Fruit fly (Drosophila melanogaster) whole organism, embryonic: ENCODE data around the gene CG43181.

Source experiments
- Adf1 ChIP-seq: fragments of 200-800 bp; sonication (Bioruptor generic); IDR thresholded peaks from 2 replicates; pipeline ENCODE4 v1.3.6; 2022; ENCODE audit warnings: missing biosample characterization, missing genetic modification characterization
- Atf-2 ChIP-seq: fragments of 200-800 bp; sonication (Bioruptor generic); optimal IDR thresholded peaks from 2 replicates; lab custom pipeline; 2016; ENCODE audit warnings: missing biosample characterization, missing genetic modification characterization
- CG10654 ChIP-seq: fragments of 200-800 bp; sonication (Bioruptor generic); optimal IDR thresholded peaks from 2 replicates; lab custom pipeline; 2016; ENCODE audit warnings: missing biosample characterization, missing genetic modification characterization
- CG11504 ChIP-seq: fragments of 200-800 bp; sonication (Bioruptor generic); optimal IDR thresholded peaks from 3 replicates; lab custom pipeline; 2019; ENCODE audit warnings: missing biosample characterization, mild to moderate bottlenecking, missing genetic modification characterization, moderate library complexity
- CG12219 ChIP-seq: fragments of 200-800 bp; sonication (Bioruptor generic); optimal IDR thresholded peaks from 3 replicates; lab custom pipeline; 2018; ENCODE audit warnings: missing biosample characterization, mild to moderate bottlenecking, missing genetic modification characterization
- CG12942 ChIP-seq: fragments of 200-800 bp; sonication (Bioruptor generic); optimal IDR thresholded peaks from 3 replicates; lab custom pipeline; 2016; ENCODE audit warnings: missing biosample characterization, missing genetic modification characterization
- CG13424 ChIP-seq: fragments of 200-800 bp; sonication (Bioruptor generic); optimal IDR thresholded peaks from 2 replicates; lab custom pipeline; 2019; ENCODE audit warnings: missing biosample characterization, mild to moderate bottlenecking, missing genetic modification characterization, moderate library complexity
- CG13624 ChIP-seq: fragments of 200-800 bp; sonication (Bioruptor generic); optimal IDR thresholded peaks from 2 replicates; lab custom pipeline; 2016; ENCODE audit warnings: missing biosample characterization, missing genetic modification characterization
- CG14050 ChIP-seq: fragments of 200-800 bp; sonication (Bioruptor generic); IDR thresholded peaks from 3 replicates; pipeline ENCODE4 v1.3.6; 2022; ENCODE audit warnings: missing biosample characterization, missing genetic modification characterization
- CG14667 ChIP-seq: fragments of 200-800 bp; sonication (Bioruptor generic); IDR thresholded peaks from 2 replicates; pipeline ENCODE4 v1.3.6; 2022; ENCODE audit warnings: missing biosample characterization, missing genetic modification characterization
- CG15269 ChIP-seq: fragments of 200-800 bp; sonication (Bioruptor generic); optimal IDR thresholded peaks from 2 replicates; lab custom pipeline; 2018; ENCODE audit warnings: missing biosample characterization, mild to moderate bottlenecking, missing genetic modification characterization, moderate library complexity
- CG1647 ChIP-seq: fragments of 200-800 bp; sonication (Bioruptor generic); optimal IDR thresholded peaks from 3 replicates; lab custom pipeline; 2016; ENCODE audit warnings: missing biosample characterization, missing genetic modification characterization
- CG17359 ChIP-seq: fragments of 200-800 bp; sonication (Bioruptor generic); optimal IDR thresholded peaks from 3 replicates; lab custom pipeline; 2018; ENCODE audit warnings: missing biosample characterization, mild to moderate bottlenecking, missing genetic modification characterization, moderate library complexity
- CG2678 ChIP-seq: fragments of 200-800 bp; sonication (Bioruptor generic); optimal IDR thresholded peaks from 3 replicates; lab custom pipeline; 2019; ENCODE audit warnings: missing biosample characterization, mild to moderate bottlenecking, missing genetic modification characterization, moderate library complexity
- CG2712 ChIP-seq: fragments of 200-800 bp; optimal IDR thresholded peaks from 3 replicates; lab custom pipeline; 2019; ENCODE audit warnings: missing biosample characterization, mild to moderate bottlenecking, missing genetic modification characterization, moderate library complexity
- CG30431 ChIP-seq: fragments of 200-800 bp; sonication (Bioruptor generic); optimal IDR thresholded peaks from 2 replicates; lab custom pipeline; 2017; ENCODE audit warnings: missing biosample characterization, missing genetic modification characterization
- CG6254 ChIP-seq: fragments of 200-800 bp; sonication (Bioruptor generic); optimal IDR thresholded peaks from 3 replicates; lab custom pipeline; 2017; ENCODE audit warnings: mild to moderate bottlenecking, missing biosample characterization, missing genetic modification reagents, missing genetic modification characterization
- CG7357 ChIP-seq: fragments of 200-800 bp; sonication (Bioruptor generic); IDR thresholded peaks from 3 replicates; pipeline ENCODE4 v1.3.6; 2022; ENCODE audit warnings: missing biosample characterization, missing genetic modification characterization
- CG7372 ChIP-seq: fragments of 200-800 bp; sonication (Bioruptor generic); IDR thresholded peaks from 2 replicates; pipeline ENCODE4 v1.3.6; 2022; ENCODE audit warnings: missing biosample characterization, missing genetic modification characterization
- CG7556 ChIP-seq: fragments of 200-800 bp; sonication (Bioruptor generic); optimal IDR thresholded peaks from 2 replicates; lab custom pipeline; 2017; ENCODE audit warnings: missing biosample characterization, mild to moderate bottlenecking, missing genetic modification characterization
- CG7839 ChIP-seq: fragments of 200-800 bp; sonication (Bioruptor generic); optimal IDR thresholded peaks from 3 replicates; lab custom pipeline; 2018; ENCODE audit warnings: missing biosample characterization, mild to moderate bottlenecking, missing genetic modification characterization, moderate library complexity
- CG8924 ChIP-seq: fragments of 200-800 bp; optimal IDR thresholded peaks from 3 replicates; lab custom pipeline; 2019; ENCODE audit warnings: missing biosample characterization, mild to moderate bottlenecking, missing genetic modification characterization, moderate library complexity
- CG8944 ChIP-seq: fragments of 200-800 bp; sonication (Bioruptor generic); optimal IDR thresholded peaks from 3 replicates; lab custom pipeline; 2016; ENCODE audit warnings: missing biosample characterization, missing genetic modification characterization
- CG9817 ChIP-seq: fragments of 200-800 bp; sonication (Bioruptor generic); optimal IDR thresholded peaks from 2 replicates; lab custom pipeline; 2018; ENCODE audit warnings: missing biosample characterization, mild to moderate bottlenecking, missing genetic modification characterization, moderate library complexity
- CrebB ChIP-seq: fragments of 200-800 bp; sonication (Bioruptor generic); optimal IDR thresholded peaks from 3 replicates; lab custom pipeline; 2018; ENCODE audit warnings: missing biosample characterization, mild to moderate bottlenecking, missing genetic modification characterization
- D ChIP-seq, 2 experiments: fragments of 200-800 bp in 1 of 2; fragments of >200 bp in 1 of 2; sonication (Bioruptor generic) in 1 of 2; optimal IDR thresholded peaks; 2 replicates in 1 of 2; 3 replicates in 1 of 2; lab custom pipeline; 2017; ENCODE audit warnings: mild to moderate bottlenecking in 1 of 2, missing biosample characterization in 1 of 2, missing genetic modification characterization in 1 of 2, missing genetic modification reagents in 1 of 2
- Drgx ChIP-seq: fragments of 200-800 bp; sonication (Bioruptor generic); IDR thresholded peaks from 2 replicates; pipeline ENCODE4 v1.3.6; 2022; ENCODE audit warnings: missing biosample characterization, missing genetic modification characterization
- E2f2 ChIP-seq: fragments of 200-800 bp; sonication (Bioruptor generic); IDR thresholded peaks from 2 replicates; pipeline ENCODE4 v1.3.6; 2022; ENCODE audit warnings: missing biosample characterization, missing genetic modification characterization
- H15 ChIP-seq: fragments of 200-800 bp; sonication (Bioruptor generic); IDR thresholded peaks from 3 replicates; pipeline ENCODE4 v1.3.6; 2022; ENCODE audit warnings: missing biosample characterization, missing genetic modification characterization
- MBD-R2 ChIP-seq: fragments of 200-800 bp; sonication (Bioruptor generic); IDR thresholded peaks from 2 replicates; pipeline ENCODE4 v1.3.6; 2022; ENCODE audit warnings: missing biosample characterization, missing genetic modification characterization
- Oli ChIP-seq: fragments of 200-800 bp; sonication (Bioruptor generic); optimal IDR thresholded peaks from 2 replicates; lab custom pipeline; 2018; ENCODE audit warnings: missing biosample characterization, mild to moderate bottlenecking, missing genetic modification characterization, moderate library complexity
- Ptx1 ChIP-seq: fragments of 200-800 bp; sonication (Bioruptor generic); IDR thresholded peaks from 2 replicates; pipeline ENCODE4 v1.3.6; 2022; ENCODE audit warnings: missing biosample characterization, missing genetic modification characterization
- Sox102F ChIP-seq: fragments of 200-800 bp; sonication (Bioruptor generic); optimal IDR thresholded peaks from 2 replicates; lab custom pipeline; 2018; ENCODE audit warnings: missing biosample characterization, mild to moderate bottlenecking, missing genetic modification characterization, moderate library complexity
- TFAM ChIP-seq: fragments of 200-800 bp; sonication (Bioruptor generic); optimal IDR thresholded peaks from 2 replicates; lab custom pipeline; 2017; ENCODE audit warnings: missing biosample characterization, missing genetic modification characterization, inconsistent platforms
- Xrp1 ChIP-seq: fragments of 200-800 bp; sonication (Bioruptor generic); IDR thresholded peaks from 2 replicates; pipeline ENCODE4 v1.3.6; 2022; ENCODE audit warnings: missing biosample characterization, missing genetic modification characterization
- bbx ChIP-seq: fragments of 200-800 bp; sonication (Bioruptor generic); IDR thresholded peaks from 2 replicates; pipeline ENCODE4 v1.3.6; 2022; ENCODE audit warnings: missing biosample characterization, missing genetic modification characterization; ENCODE audit not compliant: partially characterized antibody
- corto ChIP-seq: fragments of 200-800 bp; sonication (Bioruptor generic); optimal IDR thresholded peaks from 2 replicates; lab custom pipeline; 2016; ENCODE audit warnings: missing biosample characterization, mild to moderate bottlenecking, missing genetic modification characterization, moderate library complexity
- dmrt99B ChIP-seq: fragments of 200-800 bp; sonication (Bioruptor generic); optimal IDR thresholded peaks from 2 replicates; lab custom pipeline; 2018; ENCODE audit warnings: missing biosample characterization, mild to moderate bottlenecking, missing genetic modification characterization, moderate library complexity
- dysf ChIP-seq: fragments of 200-800 bp; sonication (Bioruptor generic); IDR thresholded peaks from 3 replicates; pipeline ENCODE4 v1.3.6; 2022; ENCODE audit warnings: missing biosample characterization, missing genetic modification characterization
- grau ChIP-seq: fragments of 200-800 bp; optimal IDR thresholded peaks from 3 replicates; lab custom pipeline; 2019; ENCODE audit warnings: missing biosample characterization, mild to moderate bottlenecking, missing genetic modification characterization, moderate library complexity
- mam ChIP-seq: fragments of 200-800 bp; sonication (Bioruptor generic); optimal IDR thresholded peaks from 3 replicates; lab custom pipeline; 2016; ENCODE audit warnings: missing biosample characterization, missing genetic modification characterization
- pros ChIP-seq: fragments of 200-800 bp; sonication (Bioruptor generic); optimal IDR thresholded peaks from 3 replicates; lab custom pipeline; 2019; ENCODE audit warnings: missing biosample characterization, mild to moderate bottlenecking, missing genetic modification characterization, moderate library complexity
- row ChIP-seq: fragments of 200-800 bp; sonication (Bioruptor generic); IDR thresholded peaks from 3 replicates; pipeline ENCODE4 v1.3.6; 2022; ENCODE audit warnings: missing biosample characterization, missing genetic modification characterization
- sob ChIP-seq: fragments of 200-800 bp; sonication (Bioruptor generic); IDR thresholded peaks from 2 replicates; pipeline ENCODE4 v1.3.6; 2022; ENCODE audit warnings: missing biosample characterization, missing genetic modification characterization
- trh ChIP-seq: fragments of 200-800 bp; sonication (Bioruptor generic); optimal IDR thresholded peaks from 2 replicates; lab custom pipeline; 2016; ENCODE audit warnings: missing biosample characterization, missing genetic modification characterization
- ttk ChIP-seq: fragments of 200-800 bp; sonication (Bioruptor generic); IDR thresholded peaks from 2 replicates; pipeline ENCODE4 v2.1.2; 2022; ENCODE audit warnings: missing biosample characterization, missing genetic modification characterization
- vvl ChIP-seq: fragments of 200-800 bp; sonication (Bioruptor generic); IDR thresholded peaks from 2 replicates; pipeline ENCODE4 v1.3.6; 2022; ENCODE audit warnings: missing biosample characterization, missing genetic modification characterization

Gene CG43181

DNA sequence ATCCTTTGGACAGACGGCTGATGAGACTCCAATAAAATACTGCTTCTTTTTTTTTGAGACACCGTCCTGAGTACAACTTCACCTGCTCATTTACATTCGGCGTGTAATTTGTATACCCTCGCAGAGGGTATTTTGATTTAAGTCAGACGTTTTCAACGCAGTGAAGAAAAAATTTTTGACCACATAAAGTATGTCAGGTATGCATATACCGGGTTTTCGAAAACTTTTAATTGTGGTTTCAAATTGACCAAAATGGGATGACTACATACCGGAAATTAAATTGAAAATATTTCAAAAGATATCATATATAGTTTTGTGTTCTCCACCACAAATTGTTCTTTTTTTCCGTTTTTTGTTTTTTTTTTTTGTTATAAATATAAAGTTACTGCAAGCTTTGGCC, 9.6 kb upstream of the CG43181 start:
- TF ChIP-seq Drgx (GFP tag; lab: Robert Waterston, UW) (peak; percentile 32; the same call in 1 of the 2 replicates), vvl (GFP tag; lab: Robert Waterston, UW) (peak; percentile 40), CG9817 (tag; lab: Kevin White, UChicago) (no peak), row (GFP tag; lab: Robert Waterston, UW) (0 out of 3 replicates have a peak, but pooled peaks have one; percentile 23)
- TF ChIP-seq, all 482 proteins: peak for 3

- TF ChIP-seq dysf (GFP tag; lab: Robert Waterston, UW) = 0 out of 3 replicates have a peak, but pooled peaks have one; percentile 36
- no peak for TF ChIP-seq grau (tag; lab: Kevin White, UChicago)
- TF ChIP-seq CG15269 = peak; percentile 44
- TF ChIP-seq CG11504 = peak; percentile 57
- TF ChIP-seq CG30431 (GFP tag; lab: Kevin White, UChicago) = no peak
- TF ChIP-seq CG17359 = peak; percentile 15
- TF ChIP-seq trh (GFP tag; lab: Kevin White, UChicago) = no peak
- no peak for TF ChIP-seq CG1647 (GFP tag; lab: Kevin White, UChicago)
- TF ChIP-seq bbx (GFP tag; lab: Robert Waterston, UW) = peak; percentile 35; the same call in 1 of the 2 replicates
- no peak for TF ChIP-seq ttk
- TF ChIP-seq MBD-R2 (GFP tag; lab: Robert Waterston, UW) = no peak
- peak; percentile 67 for TF ChIP-seq dmrt99B (tag; lab: Kevin White, UChicago)
- TF ChIP-seq CG12219 (GFP tag; lab: Kevin White, UChicago) = no peak
- no peak for TF ChIP-seq pros
- no peak for TF ChIP-seq corto
- no peak for TF ChIP-seq CG10654 (GFP tag; lab: Kevin White, UChicago)
- TF ChIP-seq Ptx1 (GFP tag; lab: Robert Waterston, UW) = peak; percentile 36; the same call in 1 of the 2 replicates
- peak; percentile 13 for TF ChIP-seq CG7839
- no peak for TF ChIP-seq Xrp1
- no peak for TF ChIP-seq CG7372 (GFP tag; lab: Robert Waterston, UW)
- peak; percentile 26; the same call in 1 of the 2 replicates for TF ChIP-seq sob (GFP tag; lab: Robert Waterston, UW)
- TF ChIP-seq TFAM (GFP tag; lab: Kevin White, UChicago) = no peak
- TF ChIP-seq D (optimal IDR thresholded peaks at IDR 0.05; lab: Kevin White, UChicago) = no peak
- no peak for TF ChIP-seq D (GFP tag; optimal IDR thresholded peaks at IDR 0.05; lab: Kevin White, UChicago)
- TF ChIP-seq H15 (GFP tag; lab: Robert Waterston, UW) = no peak
- no peak for TF ChIP-seq CG7357 (GFP tag; lab: Robert Waterston, UW)
- TF ChIP-seq Sox102F = peak; percentile 60
- no peak for TF ChIP-seq CG13624 (GFP tag; lab: Kevin White, UChicago)
- TF ChIP-seq CG12942 (GFP tag; lab: Kevin White, UChicago) = no peak
- TF ChIP-seq E2f2 (GFP tag; lab: Robert Waterston, UW) = no peak
- TF ChIP-seq CG14667 (GFP tag; lab: Robert Waterston, UW) = no peak
- TF ChIP-seq mam = no peak
- no peak for TF ChIP-seq CrebB
- TF ChIP-seq CG14050 (GFP tag; lab: Robert Waterston, UW) = no peak
- TF ChIP-seq CG2678 = peak; percentile 22
- no peak for TF ChIP-seq Atf-2
- TF ChIP-seq CG13424 (tag; lab: Kevin White, UChicago) = peak; percentile 6
- no peak for TF ChIP-seq CG6254 (GFP tag; lab: Kevin White, UChicago)
- peak; percentile 9 for TF ChIP-seq CG7556
- peak; percentile 39 for TF ChIP-seq Oli (tag; lab: Kevin White, UChicago)
- peak; percentile 12 for TF ChIP-seq CG8924
- TF ChIP-seq CG8944 (GFP tag; lab: Kevin White, UChicago) = no peak
- peak; percentile 17 for TF ChIP-seq CG2712 (tag; lab: Kevin White, UChicago)
- TF ChIP-seq Adf1 (GFP tag; lab: Robert Waterston, UW) = peak; percentile 68
Measured at dm6 chrX:342422-343169, 7.8 kb upstream of the CG43181 start.
